Worm (Caenorhabditis elegans): Measurements from ENCODE around the gene pitr-2.

Gene pitr-2

DNA sequence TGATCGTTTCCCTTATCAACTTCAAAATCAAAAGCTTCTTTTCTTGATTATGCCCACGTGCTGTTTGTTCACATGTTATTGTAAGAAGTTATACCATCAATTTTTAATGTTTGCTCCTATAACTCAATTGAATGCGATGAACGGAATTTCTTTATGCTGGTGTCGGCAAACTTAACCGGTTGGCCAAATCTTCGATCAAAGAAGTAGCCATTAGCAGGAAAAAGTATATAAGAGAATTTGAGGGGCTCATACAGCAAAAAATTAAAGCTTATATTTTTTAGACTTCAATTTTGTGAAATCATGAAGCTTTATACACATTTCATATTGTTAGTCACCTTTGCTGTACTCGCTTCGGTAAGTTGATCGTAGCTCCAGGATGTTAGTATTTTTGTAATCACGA is 36.3 kb upstream of the pitr-2 start, which contains the start of gene pqn-16:
TSS of gene pqn-16 (plus strand) at position 301 of the 400 bp plus-strand sequence.
- TF ChIP-seq pag-3 (tag; optimal IDR thresholded peaks at IDR 0.05; ENCODE audit: borderline replicate concordance) = no peak
- TF ChIP-seq ceh-18 (tag; optimal IDR thresholded peaks at IDR 0.05) = no peak
- no peak for TF ChIP-seq C38D4.7 (GFP tag; optimal IDR thresholded peaks at IDR 0.05)
- no peak for TF ChIP-seq nhr-11 (tag; optimal IDR thresholded peaks at IDR 0.05)
- no peak for TF ChIP-seq fax-1 (tag; optimal IDR thresholded peaks at IDR 0.05)
- no peak for TF ChIP-seq zip-5 (tag; optimal IDR thresholded peaks at IDR 0.05)
- TF ChIP-seq ama-1 (optimal IDR thresholded peaks at IDR 0.05) = no peak
- no peak for TF ChIP-seq fkh-6 (tag; optimal IDR thresholded peaks at IDR 0.05)
- TF ChIP-seq unc-86 (tag; optimal IDR thresholded peaks at IDR 0.05) = no peak

ce11 chrV:9172989-9173388 is 35.5 kb upstream of the pitr-2 start, which contains the start of gene gad-3:
TSS of gene gad-3 (minus strand) at chrV:9173005.
- TF ChIP-seq dmd-4 (tag; optimal IDR thresholded peaks at IDR 0.05; ENCODE audit: borderline replicate concordance) (no peak), npax-4 (tag; optimal IDR thresholded peaks at IDR 0.05) (no peak), ceh-45 (GFP tag; IDR thresholded peaks at IDR 0.05) (no peak), hlh-30 (tag; optimal IDR thresholded peaks at IDR 0.05; ENCODE audit: insufficient read depth) (no peak), C38D4.7 (GFP tag; optimal IDR thresholded peaks at IDR 0.05) (no peak), sox-2 (GFP tag; IDR thresholded peaks at IDR 0.05) (no peak), eyg-1 (tag; optimal IDR thresholded peaks at IDR 0.05) (no peak), pat-9 (tag; optimal IDR thresholded peaks at IDR 0.05) (no peak), nhr-232 (tag; optimal IDR thresholded peaks at IDR 0.05) (no peak), ceh-24 (tag; optimal IDR thresholded peaks at IDR 0.05) (no peak)

DNA sequence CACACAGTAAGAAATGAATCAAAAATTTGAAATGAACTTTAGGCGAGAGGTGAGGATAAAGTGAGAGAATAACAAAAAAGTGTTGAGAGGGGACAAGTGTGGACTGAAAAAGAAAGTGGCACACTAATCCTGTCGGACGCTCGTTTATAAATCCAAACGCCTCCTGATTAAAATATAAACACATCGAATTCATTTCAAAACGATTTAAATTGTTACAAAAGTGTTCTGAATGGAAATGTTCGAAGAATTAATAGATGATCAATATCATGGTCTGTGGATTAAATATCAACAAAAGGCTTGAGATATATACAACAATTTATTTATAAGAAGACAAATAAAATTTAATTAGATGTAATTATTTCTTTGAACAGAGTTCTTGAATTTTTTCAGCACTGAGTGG is 30.6 kb upstream of the pitr-2 start, which contains the start of gene B0222.11:
TSS of gene B0222.11 (minus strand) at position 101 of the 400 bp plus-strand sequence.
- TF ChIP-seq dmd-4 (tag; optimal IDR thresholded peaks at IDR 0.05; ENCODE audit: borderline replicate concordance) (no peak), ets-4 (tag; optimal IDR thresholded peaks at IDR 0.05) (no peak), ref-2 (tag; optimal IDR thresholded peaks at IDR 0.05) (no peak), ttx-3 (tag; optimal IDR thresholded peaks at IDR 0.05) (no peak), ceh-9 (tag; optimal IDR thresholded peaks at IDR 0.05) (no peak), ztf-16 (tag; optimal IDR thresholded peaks at IDR 0.05) (no peak), pqm-1 (tag; optimal IDR thresholded peaks at IDR 0.05) (no peak), ceh-2 (tag; optimal IDR thresholded peaks at IDR 0.05) (no peak), T23F11.4 (GFP tag; optimal IDR thresholded peaks at IDR 0.05) (no peak)

ce11 chrV:9166306-9166705 is 28.8 kb upstream of the pitr-2 start:
- TF ChIP-seq C08G9.2 (tag; optimal IDR thresholded peaks at IDR 0.05) (no peak), ztf-16 (tag; optimal IDR thresholded peaks at IDR 0.05) (no peak), ceh-9 (tag; optimal IDR thresholded peaks at IDR 0.05) (no peak), fkh-10 (GFP tag; optimal IDR thresholded peaks at IDR 0.05) (no peak), nhr-11 (tag; optimal IDR thresholded peaks at IDR 0.05) (no peak), ets-4 (tag; optimal IDR thresholded peaks at IDR 0.05) (no peak), che-1 (tag; optimal IDR thresholded peaks at IDR 0.05) (no peak), sox-4 (tag; optimal IDR thresholded peaks at IDR 0.05) (no peak), ahr-1 (tag; optimal IDR thresholded peaks at IDR 0.05) (no peak), elt-4 (tag; optimal IDR thresholded peaks at IDR 0.05) (no peak), ceh-22 (tag; optimal IDR thresholded peaks at IDR 0.05) (no peak)

DNA sequence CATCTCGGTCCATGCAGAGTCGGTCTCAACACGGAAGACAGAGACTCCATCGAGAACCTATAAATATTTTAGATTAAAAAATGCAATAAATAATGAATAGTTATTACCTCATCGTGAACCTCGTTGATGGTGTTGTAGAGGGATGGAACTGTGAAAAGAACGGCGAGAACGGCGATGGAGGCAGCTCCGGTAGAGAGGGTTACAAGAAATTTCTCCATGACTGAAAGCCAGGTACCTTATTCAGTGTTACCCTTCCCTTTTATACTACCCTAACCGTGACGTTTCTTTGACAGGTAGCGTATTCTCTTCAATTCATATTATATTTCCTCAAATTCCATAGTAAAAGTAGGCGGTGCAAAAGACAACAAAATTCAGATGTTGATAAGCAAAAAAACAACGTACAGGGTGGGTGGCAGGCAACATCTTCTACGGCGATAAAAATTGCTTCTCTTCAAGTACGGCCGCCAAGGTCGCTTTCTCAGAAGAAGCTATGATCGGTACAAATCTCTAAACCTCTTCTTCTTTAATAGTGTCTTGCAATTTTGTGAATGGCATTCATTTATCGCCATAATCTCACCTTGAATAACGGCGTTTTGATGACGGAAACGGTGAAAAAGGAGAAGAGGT is 27.7 kb upstream of the pitr-2 start, which contains the start of gene col-10:
TSS of gene col-10 (minus strand) at position 235 of the 627 bp plus-strand sequence.
- no peak for TF ChIP-seq nhr-11 (tag; optimal IDR thresholded peaks at IDR 0.05)
- TF ChIP-seq unc-3 (GFP tag; conservative IDR thresholded peaks at IDR 0.05) = no peak
- TF ChIP-seq unc-3 (tag; optimal IDR thresholded peaks at IDR 0.05) = no peak
- no peak for TF ChIP-seq nfya-1 (tag; optimal IDR thresholded peaks at IDR 0.05)
- TF ChIP-seq ceh-24 (tag; optimal IDR thresholded peaks at IDR 0.05) = no peak
- TF ChIP-seq unc-55 (GFP tag; optimal IDR thresholded peaks at IDR 0.05) = no peak
- no peak for TF ChIP-seq hlh-8 (tag; optimal IDR thresholded peaks at IDR 0.05)
- TF ChIP-seq elt-2 (tag; optimal IDR thresholded peaks at IDR 0.05) = no peak
- TF ChIP-seq fkh-10 (GFP tag; optimal IDR thresholded peaks at IDR 0.05) = no peak
- TF ChIP-seq K09A11.1 (tag; optimal IDR thresholded peaks at IDR 0.05; ENCODE audit: insufficient read depth) = no peak
- no peak for TF ChIP-seq sox-2 (GFP tag; IDR thresholded peaks at IDR 0.05)
- no peak for TF ChIP-seq nhr-232 (tag; optimal IDR thresholded peaks at IDR 0.05)
- no peak for TF ChIP-seq pax-1 (tag; optimal IDR thresholded peaks at IDR 0.05)
- TF ChIP-seq eyg-1 (tag; optimal IDR thresholded peaks at IDR 0.05) = no peak
- TF ChIP-seq lim-6 (tag; optimal IDR thresholded peaks at IDR 0.05) = no peak
- TF ChIP-seq ceh-45 (GFP tag; IDR thresholded peaks at IDR 0.05) = no peak
- TF ChIP-seq hlh-13 (GFP tag; optimal IDR thresholded peaks at IDR 0.05) = no peak
- TF ChIP-seq che-1 (tag; optimal IDR thresholded peaks at IDR 0.05) = no peak
- no peak for TF ChIP-seq ceh-31 (tag; optimal IDR thresholded peaks at IDR 0.05)
